Fruit fly (Drosophila melanogaster) whole organism, adult: ENCODE measurements around the gene out.

ENCODE experiments used
- CG12768 ChIP-seq: fragments of 200-800 bp; sonication (Bioruptor generic); optimal IDR thresholded peaks from 2 replicates; lab custom pipeline; 2017; ENCODE audit warnings: missing biosample characterization, missing genetic modification characterization, mild to moderate bottlenecking, moderate library complexity, missing genetic modification reagents
- Hr96 ChIP-seq: fragments of 200-800 bp; sonication (Bioruptor generic); optimal IDR thresholded peaks from 2 replicates; lab custom pipeline; 2016; ENCODE audit warnings: missing biosample characterization, missing genetic modification characterization
- Mnt ChIP-seq: fragments of 200-800 bp; sonication (Bioruptor generic); optimal IDR thresholded peaks from 2 replicates; lab custom pipeline; 2016; ENCODE audit warnings: missing biosample characterization, mild to moderate bottlenecking, missing genetic modification characterization
- kay ChIP-seq: fragments of 200-800 bp; sonication (Bioruptor generic); peaks from one replicate; lab custom pipeline; 2016; ENCODE audit warnings: missing biosample characterization, missing genetic modification characterization, borderline replicate concordance

dm6 chrX:19352830-19353441 is 31.0 kb upstream of the out start, which contains the start of gene kek5:
- TF ChIP-seq Hr96 (GFP tag; lab: Kevin White, UChicago) (no peak), kay (GFP tag; lab: Kevin White, UChicago) (no peak), Mnt (GFP tag; lab: Kevin White, UChicago) (peak; percentile 52), CG12768 (GFP tag; lab: Kevin White, UChicago) (no peak)
